Fruit fly (Drosophila melanogaster) whole organism, prepupa: Measurements from ENCODE around the gene CG5386.

Experiments
- CG3032 ChIP-seq: fragments of 200-800 bp; optimal IDR thresholded peaks from 2 replicates; lab custom pipeline; 2019; ENCODE audit warnings: missing biosample characterization, mild to moderate bottlenecking, missing genetic modification characterization, moderate library complexity
- Eip93F ChIP-seq: fragments of 200-800 bp; sonication (Bioruptor generic); optimal IDR thresholded peaks from 2 replicates; lab custom pipeline; 2016; ENCODE audit warnings: missing biosample characterization, mild to moderate bottlenecking, missing genetic modification characterization
- Ets21C ChIP-seq: fragments of 200-800 bp; sonication (Bioruptor generic); optimal IDR thresholded peaks from 3 replicates; lab custom pipeline; 2016; ENCODE audit warnings: missing biosample characterization, missing genetic modification characterization
- Gug ChIP-seq: fragments of 200-800 bp; sonication (Bioruptor generic); IDR thresholded peaks from 2 replicates; pipeline ENCODE4 v1.3.6; 2022; ENCODE audit warnings: missing biosample characterization, missing genetic modification characterization
- eg ChIP-seq: fragments of 200-800 bp; sonication (Bioruptor generic); IDR thresholded peaks from 3 replicates; pipeline ENCODE4 v1.3.6; 2022; ENCODE audit warnings: missing biosample characterization, missing genetic modification characterization
- pdm3 ChIP-seq: fragments of 200-800 bp; sonication (Bioruptor generic); optimal IDR thresholded peaks from 3 replicates; lab custom pipeline; 2016; ENCODE audit warnings: missing biosample characterization, missing genetic modification characterization

dm6 chr3R:22379942-22380341 lies 37.9 kb upstream of the CG5386 start, which contains the start of gene CG34149:
- no peak for TF ChIP-seq CG3032 (tag; lab: Kevin White, UChicago)
- no peak for TF ChIP-seq Eip93F (GFP tag; lab: Kevin White, UChicago)
- TF ChIP-seq eg: no peak
- TF ChIP-seq pdm3 (GFP tag; lab: Kevin White, UChicago): no peak
- TF ChIP-seq Ets21C: no peak
- no peak for TF ChIP-seq Gug (GFP tag; lab: Robert Waterston, UW)
